Worm (Caenorhabditis elegans): Measurements from ENCODE around the gene F52H2.5.

ce11 chrX:2596605-2597004 lies 36.7 kb upstream of the F52H2.5 start:
- no peak for TF ChIP-seq elt-1 (tag; optimal IDR thresholded peaks at IDR 0.05; ENCODE audit: borderline replicate concordance, insufficient read depth)
- no peak for TF ChIP-seq M03D4.4 (tag; optimal IDR thresholded peaks at IDR 0.05)
- no peak for TF ChIP-seq pha-4 (tag; optimal IDR thresholded peaks at IDR 0.05)
- TF ChIP-seq ces-1 (GFP tag; optimal IDR thresholded peaks at IDR 0.05), result no peak
- TF ChIP-seq mls-2 (tag; optimal IDR thresholded peaks at IDR 0.05), result no peak
- TF ChIP-seq elt-3 (tag; optimal IDR thresholded peaks at IDR 0.05), result no peak
- TF ChIP-seq nhr-237 (tag; optimal IDR thresholded peaks at IDR 0.05), result no peak
- TF ChIP-seq snpc-4 (tag; optimal IDR thresholded peaks at IDR 0.05), result no peak
- TF ChIP-seq nhr-28 (tag; optimal IDR thresholded peaks at IDR 0.05), result no peak
- TF ChIP-seq flh-1 (GFP tag; optimal IDR thresholded peaks at IDR 0.05), result no peak
- no peak for TF ChIP-seq mep-1 (tag; optimal IDR thresholded peaks at IDR 0.05)
- TF ChIP-seq bed-3 (GFP tag; optimal IDR thresholded peaks at IDR 0.05), result no peak
